Fruit fly (Drosophila melanogaster): ENCODE data around the gene CG7276.

CG7276 gene

DNA sequence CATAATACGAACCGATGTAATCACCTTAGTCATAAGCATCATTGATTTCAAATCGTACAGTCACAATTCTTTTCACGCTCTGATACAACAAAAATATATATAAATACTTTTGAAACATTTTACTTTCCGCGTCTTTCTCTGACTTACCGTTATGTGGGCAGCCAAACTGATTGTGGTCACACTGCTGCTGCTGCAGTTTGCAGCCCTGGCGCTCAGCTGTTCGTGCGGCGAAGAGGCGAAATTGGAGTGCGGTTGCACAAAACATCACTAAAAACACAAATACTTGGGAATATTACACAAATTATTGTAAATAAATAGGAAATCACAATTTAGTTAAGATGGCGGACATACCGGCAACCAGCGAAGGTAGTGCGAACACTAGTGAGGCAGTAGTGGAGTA is 11.4 kb downstream of the CG7276 start, which contains the start of the genes gdl and gdl-ORF39:
Gene gdl (plus strand): TSS at position 48 of the 400 bp plus-strand sequence.
Gene gdl-ORF39 (plus strand): TSS at position 48 of the 400 bp plus-strand sequence.
- TF ChIP-seq psq (GFP tag; optimal IDR thresholded peaks at IDR 0.05) (no peak), Sp1 (GFP tag; optimal IDR thresholded peaks at IDR 0.05) (no peak), GATAd (GFP tag; optimal IDR thresholded peaks at IDR 0.05) (no peak), fru (GFP tag; optimal IDR thresholded peaks at IDR 0.05) (no peak), dl (GFP tag; optimal IDR thresholded peaks at IDR 0.05; ENCODE audit: insufficient read depth in 1 of 2, partially characterized antibody in 2 of 2) (no peak), Rel (GFP tag; optimal IDR thresholded peaks at IDR 0.05) (no peak), Rel (tag; optimal IDR thresholded peaks at IDR 0.05) (no peak), Dif (GFP tag; optimal IDR thresholded peaks at IDR 0.05; ENCODE audit: partially characterized antibody) (no peak), Abd-B (GFP tag; optimal IDR thresholded peaks at IDR 0.05) (no peak), woc (GFP tag; optimal IDR thresholded peaks at IDR 0.05) (no peak), Hnf4 (GFP tag; optimal IDR thresholded peaks at IDR 0.05) (no peak), Myc (optimal IDR thresholded peaks at IDR 0.05) (no peak), usp (GFP tag; optimal IDR thresholded peaks at IDR 0.05) (no peak), sage (GFP tag; optimal IDR thresholded peaks at IDR 0.05) (no peak), Hr83 (GFP tag; optimal IDR thresholded peaks at IDR 0.05; ENCODE audit: poor library complexity, severe bottlenecking) (no peak), h (GFP tag; optimal IDR thresholded peaks at IDR 0.05) (no peak), Dfd (GFP tag; optimal IDR thresholded peaks at IDR 0.05) (no peak)

dm6 chr3L:15510787-15511186 is 12.8 kb downstream of the CG7276 start, which contains the start of gene MsrA:
TSS of gene MsrA (plus strand) at chr3L:15511052.
- no peak for TF ChIP-seq dsf (GFP tag; optimal IDR thresholded peaks at IDR 0.05; ENCODE audit: borderline replicate concordance)
- TF ChIP-seq Rel (GFP tag; optimal IDR thresholded peaks at IDR 0.05) = no peak
- no peak for TF ChIP-seq Rel (tag; optimal IDR thresholded peaks at IDR 0.05)
- peak; percentile 28 for TF ChIP-seq h (GFP tag; optimal IDR thresholded peaks at IDR 0.05)
- TF ChIP-seq Mio (GFP tag; optimal IDR thresholded peaks at IDR 0.05) = no peak
- peak; percentile 9 for TF ChIP-seq rgr (GFP tag; optimal IDR thresholded peaks at IDR 0.05)
- no peak for TF ChIP-seq sv (GFP tag; optimal IDR thresholded peaks at IDR 0.05)
- no peak for TF ChIP-seq psq (GFP tag; optimal IDR thresholded peaks at IDR 0.05)
- no peak for TF ChIP-seq CG9705 (GFP tag; optimal IDR thresholded peaks at IDR 0.05)
- TF ChIP-seq Dif (GFP tag; optimal IDR thresholded peaks at IDR 0.05; ENCODE audit: partially characterized antibody) = peak; percentile 81
- no peak for TF ChIP-seq foxo (GFP tag; optimal IDR thresholded peaks at IDR 0.05)
- no peak for TF ChIP-seq Hnf4 (GFP tag; optimal IDR thresholded peaks at IDR 0.05)
- TF ChIP-seq Vsx2 (GFP tag; optimal IDR thresholded peaks at IDR 0.05; ENCODE audit: partially characterized antibody) = no peak
- TF ChIP-seq dl (GFP tag; optimal IDR thresholded peaks at IDR 0.05; ENCODE audit: insufficient read depth in 1 of 2, partially characterized antibody in 2 of 2) = peak; percentile 74 to 84
- TF ChIP-seq Sp1 (GFP tag; optimal IDR thresholded peaks at IDR 0.05) = peak; percentile 25
- no peak for TF ChIP-seq usp (GFP tag; optimal IDR thresholded peaks at IDR 0.05)
- no peak for TF ChIP-seq pan (optimal IDR thresholded peaks at IDR 0.05)
- TF ChIP-seq OdsH (GFP tag; optimal IDR thresholded peaks at IDR 0.05) = peak; percentile 16
- TF ChIP-seq jim (GFP tag; optimal IDR thresholded peaks at IDR 0.05) = no peak
- no peak for TF ChIP-seq br (GFP tag; optimal IDR thresholded peaks at IDR 0.05)

DNA sequence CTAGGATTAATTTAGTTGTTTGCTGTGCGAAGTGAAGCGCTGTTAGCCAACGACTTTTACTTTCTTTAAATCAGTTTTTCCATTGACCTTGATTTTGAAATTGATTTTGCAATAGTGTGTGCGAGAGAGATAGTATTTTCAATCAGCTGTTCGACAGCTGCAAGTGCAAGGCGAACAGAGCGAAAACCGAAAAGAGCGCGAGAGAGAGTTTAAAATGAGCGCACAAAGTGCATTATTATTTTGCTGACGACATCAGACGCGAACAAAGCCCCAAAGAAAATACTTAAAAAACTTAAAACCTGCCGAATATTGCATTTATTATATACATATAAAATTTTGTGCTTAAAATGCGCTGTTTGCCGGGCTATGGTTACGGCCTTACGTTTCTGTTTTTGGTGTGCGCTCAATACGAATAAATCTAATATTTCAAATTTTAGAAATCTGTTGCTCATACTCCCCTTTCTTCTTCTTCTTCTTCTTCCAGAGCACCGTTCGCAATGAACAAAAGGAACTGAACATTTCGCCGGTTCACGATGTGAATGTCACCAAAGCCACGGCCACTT is 13.8 kb downstream of the CG7276 start:
- TF ChIP-seq usp (GFP tag; optimal IDR thresholded peaks at IDR 0.05) (no peak), Dfd (GFP tag; optimal IDR thresholded peaks at IDR 0.05) (no peak), rgr (GFP tag; optimal IDR thresholded peaks at IDR 0.05) (peak; percentile 11), Abd-B (GFP tag; optimal IDR thresholded peaks at IDR 0.05) (no peak), Sp1 (GFP tag; optimal IDR thresholded peaks at IDR 0.05) (no peak), Hnf4 (GFP tag; optimal IDR thresholded peaks at IDR 0.05) (no peak), h (GFP tag; optimal IDR thresholded peaks at IDR 0.05) (no peak), brk (GFP tag; optimal IDR thresholded peaks at IDR 0.05) (peak; percentile 49), dl (GFP tag; optimal IDR thresholded peaks at IDR 0.05; ENCODE audit: insufficient read depth in 1 of 2, partially characterized antibody in 2 of 2) (peak; percentile 44 to 66), Dif (GFP tag; optimal IDR thresholded peaks at IDR 0.05; ENCODE audit: partially characterized antibody) (peak; percentile 57), Myc (optimal IDR thresholded peaks at IDR 0.05) (no peak), HLH106 (tag; optimal IDR thresholded peaks at IDR 0.05) (no peak), N (GFP tag; optimal IDR thresholded peaks at IDR 0.05) (no peak), tai (GFP tag; optimal IDR thresholded peaks at IDR 0.05) (no peak), sage (GFP tag; optimal IDR thresholded peaks at IDR 0.05) (peak; percentile 18), ey (GFP tag; optimal IDR thresholded peaks at IDR 0.05) (no peak), Jra (GFP tag; optimal IDR thresholded peaks at IDR 0.05) (no peak), sv (GFP tag; optimal IDR thresholded peaks at IDR 0.05) (no peak), CG32264 (GFP tag; optimal IDR thresholded peaks at IDR 0.05) (no peak), dmrt93B (GFP tag; optimal IDR thresholded peaks at IDR 0.05) (no peak), fru (GFP tag; optimal IDR thresholded peaks at IDR 0.05) (no peak), Rel (GFP tag; optimal IDR thresholded peaks at IDR 0.05) (no peak), Rel (tag; optimal IDR thresholded peaks at IDR 0.05) (peak; percentile 2), CrebA (GFP tag; optimal IDR thresholded peaks at IDR 0.05; ENCODE audit: borderline replicate concordance) (no peak), Hr78 (GFP tag; optimal IDR thresholded peaks at IDR 0.05) (no peak)

Measured in whole organism, wandering third instar larva.